Worm (Caenorhabditis elegans) whole organism, L2 larva: ENCODE data around the gene W04E12.9.

Experiments used
- aly-2 ChIP-seq: fragments of 150-350 bp; optimal IDR thresholded peaks from 2 replicates; lab custom pipeline; 2014; ENCODE audit warnings: missing biosample characterization, missing genetic modification characterization
- ama-1 ChIP-seq: fragments of 150-350 bp; optimal IDR thresholded peaks from 2 replicates; lab custom pipeline; 2018; ENCODE audit warnings: inconsistent platforms
- ceh-82 ChIP-seq: fragments of 150-350 bp; optimal IDR thresholded peaks from 2 replicates; lab custom pipeline; 2014; ENCODE audit warnings: missing biosample characterization, missing genetic modification characterization
- egl-27 ChIP-seq: sonication (generic microtip); optimal IDR thresholded peaks from 3 replicates; lab custom pipeline; 2017; ENCODE audit warnings: missing biosample characterization, missing genetic modification reagents, missing genetic modification characterization
- mdl-1 ChIP-seq, 2 experiments: fragments of 150-350 bp in 1 of 2; sonication (generic microtip) in 1 of 2; optimal IDR thresholded peaks; 2 replicates each; lab custom pipeline; 2017; ENCODE audit warnings: missing biosample characterization in 2 of 2, missing genetic modification characterization in 2 of 2
- nhr-77 ChIP-seq: fragments of 150-350 bp; optimal IDR thresholded peaks from 2 replicates; lab custom pipeline; 2014; ENCODE audit warnings: missing biosample characterization, missing genetic modification characterization
- snpc-4 ChIP-seq: fragments of 150-350 bp; optimal IDR thresholded peaks from 2 replicates; lab custom pipeline; 2014; ENCODE audit warnings: missing biosample characterization, missing genetic modification characterization
- unc-39 ChIP-seq: fragments of 150-350 bp; optimal IDR thresholded peaks from 2 replicates; lab custom pipeline; 2014; ENCODE audit warnings: missing biosample characterization, missing genetic modification characterization
- unc-55 ChIP-seq: fragments of 150-350 bp; sonication (generic microtip); optimal IDR thresholded peaks from 3 replicates; lab custom pipeline; 2014; ENCODE audit warnings: missing biosample characterization, missing genetic modification reagents, missing genetic modification characterization
- ztf-4 ChIP-seq: fragments of 150-350 bp; optimal IDR thresholded peaks from 2 replicates; lab custom pipeline; 2014; ENCODE audit warnings: missing biosample characterization, missing genetic modification characterization

- TF ChIP-seq ztf-4 (no peak), egl-27 (no peak), nhr-77 (no peak), ceh-82 (tag; lab: Kevin White, UChicago) (no peak), mdl-1 (tag; optimal IDR thresholded peaks at IDR 0.05; lab: Kevin White, UChicago) (no peak), snpc-4 (tag; lab: Kevin White, UChicago) (no peak), aly-2 (tag; lab: Kevin White, UChicago) (no peak), ama-1 (lab: Kevin White, UChicago) (no peak), unc-55 (GFP tag; lab: Kevin White, UChicago) (no peak), unc-39 (tag; lab: Kevin White, UChicago) (no peak)
These were observed 18.9 kb upstream of the W04E12.9 start, which contains the start of gene W04E12.7 for ce11 chrV:19737458-19737857.
